Worm (Caenorhabditis elegans) whole organism, L1 larva: ENCODE data around the gene lap-1.

Experiments used
- hpl-2 ChIP-seq: fragments of 150-350 bp; optimal IDR thresholded peaks from 2 replicates; lab custom pipeline; 2014; ENCODE audit warnings: missing biosample characterization, missing genetic modification reagents, missing genetic modification characterization
- isw-1 ChIP-seq: fragments of 200-800 bp; sonication (Bioruptor generic); IDR thresholded peaks from 2 replicates; pipeline ENCODE4 v1.3.6; 2022; ENCODE audit warnings: missing genetic modification characterization, missing compliant biosample characterization
- nhr-19 ChIP-seq: fragments of 200-800 bp; sonication (Bioruptor generic); conservative IDR thresholded peaks from 2 replicates; pipeline ENCODE4 v1.3.6; 2022; ENCODE audit warnings: missing genetic modification characterization, missing compliant biosample characterization
- skn-1 ChIP-seq: fragments of 150-350 bp; optimal IDR thresholded peaks from 2 replicates; lab custom pipeline; 2014; ENCODE audit warnings: missing biosample characterization, missing genetic modification characterization
- unc-62 ChIP-seq: fragments of 150-350 bp; optimal IDR thresholded peaks from 2 replicates; lab custom pipeline; 2014; ENCODE audit warnings: missing biosample characterization, missing genetic modification reagents, missing genetic modification characterization

DNA sequence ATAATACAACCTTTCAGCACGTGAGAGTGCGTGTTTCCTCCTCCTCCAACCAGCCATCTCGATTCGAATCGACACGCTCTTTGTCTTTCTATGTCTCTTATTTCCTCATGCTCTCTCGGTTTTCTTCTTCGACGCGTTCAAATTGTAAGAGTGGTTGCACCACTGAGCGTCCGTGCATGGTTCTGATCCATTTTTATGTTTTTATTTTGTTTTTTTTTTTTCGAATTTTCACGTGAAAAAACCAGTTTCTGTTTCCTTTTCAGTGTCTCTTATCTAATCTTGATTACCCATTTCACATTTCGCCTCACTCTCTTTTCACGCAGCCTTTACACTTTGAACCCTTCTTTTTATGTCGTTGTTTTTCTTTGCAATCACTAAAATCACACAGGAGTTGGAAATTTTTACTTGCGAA is 30.9 kb downstream of the lap-1 start:
- TF ChIP-seq skn-1 (tag; lab: Kevin White, UChicago) (no peak), hpl-2 (no peak), isw-1 (GFP tag; lab: Robert Waterston, UW) (no peak), nhr-19 (GFP tag; lab: Robert Waterston, UW) (no peak; the same call in 1 of the 2 replicates), unc-62 (GFP tag; lab: Kevin White, UChicago) (no peak)
